Fruit fly (Drosophila melanogaster): ENCODE data around the gene GV1.
A peak's percentile ranks its signal among the peaks of the same experiment; 100 is the strongest.

The GV1 gene

DNA sequence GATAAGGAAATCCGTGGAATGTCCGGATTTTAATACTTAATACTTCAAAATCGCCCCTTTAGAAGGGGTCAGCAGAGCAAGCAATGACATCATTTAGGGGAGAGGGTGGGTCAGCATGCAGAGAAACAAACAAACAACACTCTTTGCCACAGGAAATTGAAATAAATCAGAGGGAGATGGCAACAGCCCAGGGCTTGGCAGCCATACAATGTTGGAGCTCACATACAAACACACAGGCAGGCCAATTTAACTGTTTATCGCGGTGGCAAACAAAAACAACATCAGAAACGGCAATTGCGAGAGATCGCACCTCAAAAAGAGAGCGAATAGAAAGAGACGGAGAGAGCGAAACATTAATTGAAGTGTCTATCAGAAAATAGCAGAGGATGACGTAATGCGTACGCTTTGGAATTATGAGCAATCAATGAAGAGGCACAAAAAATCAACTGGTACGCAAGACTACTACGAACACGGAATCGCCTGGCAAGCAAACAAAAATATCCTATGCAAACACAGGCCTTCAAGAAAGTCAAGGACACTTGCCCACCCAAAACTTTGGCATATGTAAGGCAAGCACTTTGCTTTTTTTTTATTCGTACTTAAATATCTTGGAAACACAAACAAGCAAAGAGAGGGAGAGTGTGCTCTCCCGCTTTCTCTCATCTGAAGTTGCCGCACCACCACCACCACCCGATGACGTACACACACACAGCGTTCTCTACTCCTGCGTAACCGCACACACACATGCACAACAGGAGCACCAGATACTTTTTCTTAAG, 16.0 kb upstream of the GV1 start (continued):
- no peak for TF ChIP-seq inv (GFP tag; IDR thresholded peaks at IDR 0.05; ENCODE audit: partially characterized antibody)
- TF ChIP-seq CG3838 (GFP tag; optimal IDR thresholded peaks at IDR 0.05), result peak; percentile 60
- TF ChIP-seq CG7372 (GFP tag; IDR thresholded peaks at IDR 0.05), result 0 out of 2 replicates have a peak, but pooled peaks have one; percentile 13
- TF ChIP-seq sqz (GFP tag; optimal IDR thresholded peaks at IDR 0.05), result peak; percentile 92
- peak; percentile 62 for TF ChIP-seq scrt (GFP tag; optimal IDR thresholded peaks at IDR 0.05)
- peak; percentile 26; the same call in 1 of the 3 replicates for TF ChIP-seq CG11456 (GFP tag; IDR thresholded peaks at IDR 0.05)
- TF ChIP-seq otp (GFP tag; IDR thresholded peaks at IDR 0.05), result peak; percentile 57; the same call in 1 of the 3 replicates
- TF ChIP-seq bbx (GFP tag; IDR thresholded peaks at IDR 0.05; ENCODE audit: partially characterized antibody), result peak; percentile 35; the same call in 1 of the 2 replicates
- TF ChIP-seq ab (GFP tag; optimal IDR thresholded peaks at IDR 0.05), result peak; percentile 27
- peak; percentile 57 for TF ChIP-seq CG3281 (GFP tag; optimal IDR thresholded peaks at IDR 0.05)
- peak; percentile 56 for TF ChIP-seq HmgZ (tag; optimal IDR thresholded peaks at IDR 0.05)
- TF ChIP-seq CG31441 (GFP tag; IDR thresholded peaks at IDR 0.05), result no peak
- no peak for TF ChIP-seq Side (GFP tag; optimal IDR thresholded peaks at IDR 0.05)
- TF ChIP-seq Dfd (GFP tag; optimal IDR thresholded peaks at IDR 0.05), result no peak
- peak; percentile 81 for TF ChIP-seq caup (GFP tag; optimal IDR thresholded peaks at IDR 0.05; ENCODE audit: severe bottlenecking)
- peak; percentile 11; the same call in 1 of the 2 replicates for TF ChIP-seq ranshi (GFP tag; IDR thresholded peaks at IDR 0.05)
- TF ChIP-seq CG8281 (tag; optimal IDR thresholded peaks at IDR 0.05), result no peak
- no peak for TF ChIP-seq CG10267 (tag; optimal IDR thresholded peaks at IDR 0.05)
- TF ChIP-seq kah (GFP tag; optimal IDR thresholded peaks at IDR 0.05), result peak; percentile 9
- TF ChIP-seq Dbx (GFP tag; IDR thresholded peaks at IDR 0.05), result peak; percentile 61; the same call in 1 of the 3 replicates
- peak; percentile 44 for TF ChIP-seq MTF-1 (GFP tag; optimal IDR thresholded peaks at IDR 0.05; ENCODE audit: borderline replicate concordance)
- 0 out of 2 replicates have a peak, but pooled peaks have one; percentile 28 for TF ChIP-seq unc-4 (GFP tag; IDR thresholded peaks at IDR 0.05; ENCODE audit: partially characterized antibody)
- TF ChIP-seq pzg (GFP tag; optimal IDR thresholded peaks at IDR 0.05), result peak; percentile 14
- peak; percentile 52; the same call in 1 of the 2 replicates for TF ChIP-seq CG1024 (GFP tag; IDR thresholded peaks at IDR 0.05)
- peak; percentile 14 for TF ChIP-seq CG12104 (GFP tag; optimal IDR thresholded peaks at IDR 0.05)
- peak; percentile 21 for TF ChIP-seq CG6813 (GFP tag; optimal IDR thresholded peaks at IDR 0.05)
- TF ChIP-seq CG32767 (GFP tag; IDR thresholded peaks at IDR 0.05), result peak; percentile 11; the same call in 1 of the 2 replicates
- no peak for TF ChIP-seq CG30403 (GFP tag; optimal IDR thresholded peaks at IDR 0.05)
- peak; percentile 43 for TF ChIP-seq pfk (GFP tag; optimal IDR thresholded peaks at IDR 0.05)
- TF ChIP-seq knrl (GFP tag; IDR thresholded peaks at IDR 0.05; ENCODE audit: partially characterized antibody), result peak; percentile 36; the same call in 1 of the 3 replicates
- peak; percentile 28 for TF ChIP-seq sens (GFP tag)
- no peak for TF ChIP-seq ro (GFP tag; IDR thresholded peaks at IDR 0.05)
- TF ChIP-seq CG14014 (GFP tag; IDR thresholded peaks at IDR 0.05), result peak; percentile 44; the same call in 1 of the 2 replicates
- TF ChIP-seq NfI (GFP tag; optimal IDR thresholded peaks at IDR 0.05), result peak; percentile 45
- TF ChIP-seq CG17912 (GFP tag; optimal IDR thresholded peaks at IDR 0.05), result peak; percentile 82
- TF ChIP-seq CG11398 (GFP tag; optimal IDR thresholded peaks at IDR 0.05), result peak; percentile 27
- 0 out of 2 replicates have a peak, but pooled peaks have one; percentile 35 for TF ChIP-seq Dref (GFP tag; IDR thresholded peaks at IDR 0.05)
- peak in 1 of 2 experiments; percentile 63 for TF ChIP-seq Eip74EF (GFP tag; optimal IDR thresholded peaks at IDR 0.05)
- TF ChIP-seq rib (GFP tag; IDR thresholded peaks at IDR 0.05), result peak; percentile 73; the same call in 1 of the 2 replicates
- TF ChIP-seq CG5180 (GFP tag; optimal IDR thresholded peaks at IDR 0.05), result peak; percentile 47
- peak; percentile 26 for TF ChIP-seq HLHmδ (GFP tag; optimal IDR thresholded peaks at IDR 0.05)
- TF ChIP-seq B-H1 (GFP tag; IDR thresholded peaks at IDR 0.05), result no peak; the same call in 2 of the 3 replicates
- peak; percentile 63 for TF ChIP-seq CG13296 (GFP tag; optimal IDR thresholded peaks at IDR 0.05)
- no peak for TF ChIP-seq CG17829 (tag; optimal IDR thresholded peaks at IDR 0.05)
- TF ChIP-seq CG2199 (GFP tag; IDR thresholded peaks at IDR 0.05), result peak; percentile 41; the same call in 2 of the 3 replicates
- peak in 1 of 2 experiments; percentile 71 for TF ChIP-seq Hr78 (GFP tag; optimal IDR thresholded peaks at IDR 0.05)
- no peak for TF ChIP-seq kay (GFP tag; optimal IDR thresholded peaks at IDR 0.05)
